Fruit fly (Drosophila melanogaster) whole organism, embryonic: ENCODE measurements around the gene Tao.
A peak's percentile ranks its signal among the peaks of the same experiment; 100 is the strongest.

Source experiments
- Abd-B ChIP-seq: fragments of 200-800 bp; sonication (Bioruptor generic); optimal IDR thresholded peaks from 2 replicates; lab custom pipeline; 2018; ENCODE audit warnings: missing biosample characterization, mild to moderate bottlenecking, missing genetic modification characterization, moderate library complexity
- Asciz ChIP-seq: fragments of 200-800 bp; sonication (Bioruptor generic); optimal IDR thresholded peaks from 2 replicates; lab custom pipeline; 2017; ENCODE audit warnings: missing biosample characterization, mild to moderate bottlenecking, missing genetic modification characterization, missing genetic modification reagents
- Bteb2 ChIP-seq: fragments of 200-800 bp; sonication (Bioruptor generic); optimal IDR thresholded peaks from 2 replicates; lab custom pipeline; 2016; ENCODE audit warnings: missing biosample characterization, missing genetic modification characterization
- CG10366 ChIP-seq: fragments of 200-800 bp; sonication (Bioruptor generic); IDR thresholded peaks from 2 replicates; pipeline ENCODE4 v1.3.6; 2022; ENCODE audit warnings: missing biosample characterization, missing genetic modification characterization
- CG11247 ChIP-seq: fragments of 200-800 bp; sonication (Bioruptor generic); IDR thresholded peaks from 2 replicates; pipeline ENCODE4 v1.3.6; 2022; ENCODE audit warnings: missing biosample characterization, missing genetic modification characterization
- CG12155 ChIP-seq: fragments of 200-800 bp; sonication (Bioruptor generic); optimal IDR thresholded peaks from 3 replicates; lab custom pipeline; 2016; ENCODE audit warnings: missing biosample characterization, missing genetic modification characterization
- CG14860 ChIP-seq: fragments of 200-800 bp; sonication (Bioruptor generic); IDR thresholded peaks from 3 replicates; pipeline ENCODE4 v1.3.6; 2022; ENCODE audit warnings: missing biosample characterization, missing genetic modification characterization; ENCODE audit not compliant: partially characterized antibody
- CG15011 ChIP-seq: fragments of 200-800 bp; sonication (Bioruptor generic); optimal IDR thresholded peaks from 3 replicates; lab custom pipeline; 2018; ENCODE audit warnings: missing biosample characterization, mild to moderate bottlenecking, missing genetic modification characterization
- CG1602 ChIP-seq: fragments of 200-800 bp; sonication (Bioruptor generic); optimal IDR thresholded peaks from 3 replicates; lab custom pipeline; 2016; ENCODE audit warnings: missing biosample characterization, missing genetic modification characterization
- CG1832 ChIP-seq: fragments of 200-800 bp; sonication (Bioruptor generic); optimal IDR thresholded peaks from 2 replicates; lab custom pipeline; 2017; ENCODE audit warnings: missing biosample characterization, mild to moderate bottlenecking, missing genetic modification characterization, inconsistent platforms
- CG2875 ChIP-seq: fragments of 200-800 bp; sonication (Bioruptor generic); optimal IDR thresholded peaks from 2 replicates; lab custom pipeline; 2017; ENCODE audit warnings: missing biosample characterization, mild to moderate bottlenecking, missing genetic modification characterization, missing genetic modification reagents
- CG30020 ChIP-seq: fragments of 200-800 bp; optimal IDR thresholded peaks from 2 replicates; lab custom pipeline; 2019; ENCODE audit warnings: missing biosample characterization, mild to moderate bottlenecking, missing genetic modification characterization, moderate library complexity
- CG31224 ChIP-seq: fragments of 200-800 bp; sonication (Bioruptor generic); IDR thresholded peaks from 2 replicates; pipeline ENCODE4 v1.3.6; 2022; ENCODE audit warnings: missing biosample characterization, missing genetic modification characterization
- CG34224 ChIP-seq: fragments of 200-800 bp; sonication (Bioruptor generic); IDR thresholded peaks from 3 replicates; pipeline ENCODE4 v1.3.6; 2022; ENCODE audit warnings: missing biosample characterization, missing genetic modification characterization; ENCODE audit not compliant: partially characterized antibody
- CG4328 ChIP-seq: fragments of 200-800 bp; sonication (Bioruptor generic); optimal IDR thresholded peaks from 3 replicates; lab custom pipeline; 2017; ENCODE audit warnings: missing biosample characterization, missing genetic modification reagents, missing genetic modification characterization
- CG4360 ChIP-seq: fragments of 200-800 bp; sonication (Bioruptor generic); IDR thresholded peaks from 2 replicates; pipeline ENCODE4 v1.3.6; 2022; ENCODE audit warnings: missing biosample characterization, missing genetic modification characterization
- CG5180 ChIP-seq: fragments of 200-800 bp; sonication (Bioruptor generic); optimal IDR thresholded peaks from 3 replicates; lab custom pipeline; 2017; ENCODE audit warnings: missing biosample characterization, missing genetic modification characterization, mild to moderate bottlenecking, moderate library complexity, missing genetic modification reagents
- CG6689 ChIP-seq: fragments of 200-800 bp; sonication (Bioruptor generic); IDR thresholded peaks from 2 replicates; pipeline ENCODE4 v1.3.6; 2022; ENCODE audit warnings: missing biosample characterization, missing genetic modification characterization
- CG8089 ChIP-seq: fragments of 200-800 bp; sonication (Bioruptor generic); optimal IDR thresholded peaks from 3 replicates; lab custom pipeline; 2016; ENCODE audit warnings: missing biosample characterization, missing genetic modification characterization
- CG9727 ChIP-seq: fragments of 200-800 bp; sonication (Bioruptor generic); optimal IDR thresholded peaks from 3 replicates; lab custom pipeline; 2017; ENCODE audit warnings: missing biosample characterization, mild to moderate bottlenecking, missing genetic modification characterization
- CG9797 ChIP-seq: fragments of 200-800 bp; sonication (Bioruptor generic); optimal IDR thresholded peaks from 3 replicates; lab custom pipeline; 2018; ENCODE audit warnings: missing biosample characterization, mild to moderate bottlenecking, missing genetic modification characterization
- D19A ChIP-seq: fragments of 200-800 bp; optimal IDR thresholded peaks from 3 replicates; lab custom pipeline; 2019; ENCODE audit warnings: missing biosample characterization, mild to moderate bottlenecking, missing genetic modification characterization, moderate library complexity
- Dip3 ChIP-seq: fragments of 200-800 bp; sonication (Bioruptor generic); optimal IDR thresholded peaks from 3 replicates; lab custom pipeline; 2016; ENCODE audit warnings: missing biosample characterization, missing genetic modification characterization
- Fer1 ChIP-seq: fragments of 200-800 bp; sonication (Bioruptor generic); optimal IDR thresholded peaks from 2 replicates; lab custom pipeline; 2017; ENCODE audit warnings: missing biosample characterization, mild to moderate bottlenecking, missing genetic modification characterization
- Gug ChIP-seq: fragments of 200-800 bp; sonication (Bioruptor generic); IDR thresholded peaks from 4 replicates; pipeline ENCODE4 v1.3.6; 2022; ENCODE audit warnings: missing biosample characterization, missing genetic modification characterization
- HmgD ChIP-seq: fragments of 200-800 bp; sonication (Bioruptor generic); optimal IDR thresholded peaks from 3 replicates; lab custom pipeline; 2016; ENCODE audit warnings: missing biosample characterization, missing genetic modification characterization
- Hmx ChIP-seq: fragments of 200-800 bp; sonication (Bioruptor generic); optimal IDR thresholded peaks from 2 replicates; lab custom pipeline; 2016; ENCODE audit warnings: missing biosample characterization, missing genetic modification characterization
- MBD-R2 ChIP-seq: fragments of 200-800 bp; sonication (Bioruptor generic); IDR thresholded peaks from 2 replicates; pipeline ENCODE4 v1.3.6; 2022; ENCODE audit warnings: missing biosample characterization, missing genetic modification characterization
- Mes4 ChIP-seq: fragments of 200-800 bp; sonication (Bioruptor generic); optimal IDR thresholded peaks from 2 replicates; lab custom pipeline; 2016; ENCODE audit warnings: missing biosample characterization, missing genetic modification characterization
- Nf-YC ChIP-seq: fragments of 200-800 bp; optimal IDR thresholded peaks from 3 replicates; lab custom pipeline; 2019; ENCODE audit warnings: missing biosample characterization, mild to moderate bottlenecking, missing genetic modification characterization, moderate library complexity
- Rx ChIP-seq: fragments of 200-800 bp; sonication (Bioruptor generic); IDR thresholded peaks from 2 replicates; pipeline ENCODE4 v1.3.6; 2022; ENCODE audit warnings: missing biosample characterization, missing genetic modification characterization
- amos ChIP-seq: fragments of 200-800 bp; sonication (Bioruptor generic); IDR thresholded peaks from 2 replicates; pipeline ENCODE4 v1.3.6; 2022; ENCODE audit warnings: missing biosample characterization, missing genetic modification characterization; ENCODE audit not compliant: partially characterized antibody
- chinmo ChIP-seq: fragments of 200-800 bp; sonication (Bioruptor generic); IDR thresholded peaks from 4 replicates; pipeline ENCODE4 v1.3.6; 2022; ENCODE audit warnings: missing biosample characterization, missing genetic modification characterization; ENCODE audit not compliant: partially characterized antibody
- danr ChIP-seq: fragments of 200-800 bp; sonication (Bioruptor generic); IDR thresholded peaks from 2 replicates; pipeline ENCODE4 v1.3.6; 2022; ENCODE audit warnings: missing biosample characterization, missing genetic modification characterization
- fd3F ChIP-seq: fragments of 200-800 bp; sonication (Bioruptor generic); optimal IDR thresholded peaks from 2 replicates; lab custom pipeline; 2018; ENCODE audit warnings: missing biosample characterization, mild to moderate bottlenecking, missing genetic modification characterization, moderate library complexity
- fd64A ChIP-seq: fragments of 200-800 bp; sonication (Bioruptor generic); optimal IDR thresholded peaks from 3 replicates; lab custom pipeline; 2018; ENCODE audit warnings: missing biosample characterization, mild to moderate bottlenecking, missing genetic modification characterization
- gem ChIP-seq: fragments of 200-800 bp; sonication (Bioruptor generic); optimal IDR thresholded peaks from 2 replicates; lab custom pipeline; 2019; ENCODE audit warnings: missing biosample characterization, mild to moderate bottlenecking, missing genetic modification characterization, moderate library complexity
- gro ChIP-seq: fragments of 200-800 bp; sonication (Bioruptor generic); optimal IDR thresholded peaks from 2 replicates; lab custom pipeline; 2016; ENCODE audit warnings: missing biosample characterization, missing genetic modification characterization
- gsb-n ChIP-seq: fragments of 200-800 bp; sonication (Bioruptor generic); optimal IDR thresholded peaks from 3 replicates; lab custom pipeline; 2018; ENCODE audit warnings: missing biosample characterization, mild to moderate bottlenecking, missing genetic modification characterization
- her ChIP-seq: fragments of 200-800 bp; sonication (Bioruptor generic); optimal IDR thresholded peaks from 2 replicates; lab custom pipeline; 2016; ENCODE audit warnings: missing biosample characterization, missing genetic modification characterization
- jing ChIP-seq: fragments of 200-800 bp; sonication (Bioruptor generic); optimal IDR thresholded peaks from 2 replicates; lab custom pipeline; 2018; ENCODE audit warnings: missing biosample characterization, mild to moderate bottlenecking, missing genetic modification characterization
- knrl ChIP-seq: fragments of 200-800 bp; sonication (Bioruptor generic); IDR thresholded peaks from 3 replicates; pipeline ENCODE4 v1.3.6; 2022; ENCODE audit warnings: missing biosample characterization, missing genetic modification characterization; ENCODE audit not compliant: partially characterized antibody
- pho ChIP-seq: fragments of 200-800 bp; sonication (Bioruptor generic); optimal IDR thresholded peaks from 2 replicates; lab custom pipeline; 2016; ENCODE audit warnings: missing biosample characterization, missing genetic modification characterization
- psq ChIP-seq: fragments of 200-800 bp; sonication (Bioruptor generic); optimal IDR thresholded peaks from 2 replicates; lab custom pipeline; 2017; ENCODE audit warnings: missing biosample characterization, missing genetic modification characterization
- pum ChIP-seq: fragments of 200-800 bp; sonication (Bioruptor generic); optimal IDR thresholded peaks from 2 replicates; lab custom pipeline; 2016; ENCODE audit warnings: missing biosample characterization, missing genetic modification characterization
- seq ChIP-seq: fragments of 200-800 bp; sonication (Bioruptor generic); IDR thresholded peaks from 2 replicates; pipeline ENCODE4 v1.3.6; 2022; ENCODE audit warnings: missing biosample characterization, missing genetic modification characterization
- slbo ChIP-seq: fragments of 200-800 bp; sonication (Bioruptor generic); IDR thresholded peaks from 2 replicates; pipeline ENCODE4 v1.3.6; 2022; ENCODE audit warnings: missing biosample characterization, missing genetic modification characterization
- slp2 ChIP-seq: fragments of 200-800 bp; sonication (Bioruptor generic); optimal IDR thresholded peaks from 2 replicates; lab custom pipeline; 2016; ENCODE audit warnings: missing biosample characterization, missing genetic modification characterization
- so ChIP-seq: fragments of 200-800 bp; sonication (Bioruptor generic); IDR thresholded peaks from 3 replicates; pipeline ENCODE4 v1.3.6; 2022; ENCODE audit warnings: missing biosample characterization, missing genetic modification characterization
- tll ChIP-seq, 2 experiments: fragments of 200-800 bp in 1 of 2; fragments of >200 bp in 1 of 2; sonication (Bioruptor generic) in 1 of 2; optimal IDR thresholded peaks; 2 replicates each; lab custom pipeline; 2017 to 2019; ENCODE audit warnings: missing biosample characterization in 2 of 2, missing genetic modification characterization in 2 of 2, mild to moderate bottlenecking in 1 of 2, moderate library complexity in 1 of 2
- z ChIP-seq: fragments of 200-800 bp; sonication (Bioruptor generic); IDR thresholded peaks from 3 replicates; pipeline ENCODE4 v1.3.6; 2022; ENCODE audit warnings: missing biosample characterization, missing genetic modification characterization

The Tao gene

DNA sequence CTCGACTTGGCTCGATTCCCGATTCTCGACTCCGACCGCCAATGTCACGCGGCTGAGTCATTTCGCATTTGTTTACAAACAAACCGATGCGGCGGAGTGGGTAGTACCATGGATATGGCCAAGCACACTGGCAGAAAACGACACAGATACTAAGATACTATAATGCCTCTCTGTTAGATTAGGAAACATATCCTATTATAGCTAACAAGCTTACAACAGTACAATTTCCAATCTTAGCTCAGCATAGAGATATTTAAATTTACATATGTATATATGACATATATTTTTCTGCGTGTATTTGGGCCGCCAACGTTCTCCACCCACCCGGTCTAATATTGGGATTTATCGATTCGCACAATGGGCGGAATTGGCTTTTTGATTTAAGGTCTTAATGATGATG, 24.4 kb upstream of the Tao start (continued):
- TF ChIP-seq z (GFP tag; lab: Robert Waterston, UW) (no peak), Fer1 (GFP tag; lab: Kevin White, UChicago) (peak; percentile 77), danr (GFP tag; lab: Robert Waterston, UW) (peak; percentile 53), CG15011 (GFP tag; lab: Kevin White, UChicago) (peak; percentile 55), gsb-n (tag; lab: Kevin White, UChicago) (peak; percentile 28), HmgD (no peak), Asciz (GFP tag; lab: Kevin White, UChicago) (peak; percentile 52), CG14860 (GFP tag; lab: Robert Waterston, UW) (no peak), MBD-R2 (GFP tag; lab: Robert Waterston, UW) (peak; percentile 75), Bteb2 (GFP tag; lab: Kevin White, UChicago) (peak; percentile 8), Abd-B (GFP tag; lab: Kevin White, UChicago) (peak; percentile 70), psq (GFP tag; lab: Kevin White, UChicago) (no peak), fd3F (GFP tag; lab: Kevin White, UChicago) (peak; percentile 71), gro (GFP tag; lab: Kevin White, UChicago) (peak; percentile 54), so (GFP tag; lab: Robert Waterston, UW) (peak; percentile 83), Gug (peak; percentile 70; the same call in 3 of the 4 replicates), CG10366 (GFP tag; lab: Robert Waterston, UW) (peak; percentile 88), Nf-YC (tag; lab: Kevin White, UChicago) (peak; percentile 64), slp2 (peak; percentile 42), seq (peak; percentile 76), Rx (GFP tag; lab: Robert Waterston, UW) (peak; percentile 71), CG31224 (peak; percentile 83), slbo (peak; percentile 87), amos (GFP tag; lab: Robert Waterston, UW) (no peak), her (GFP tag; lab: Kevin White, UChicago) (no peak), chinmo (GFP tag; lab: Robert Waterston, UW) (no peak), CG1832 (GFP tag; lab: Kevin White, UChicago) (no peak), CG4328 (GFP tag; lab: Kevin White, UChicago) (peak; percentile 49), CG5180 (GFP tag; lab: Kevin White, UChicago) (peak; percentile 36), Hmx (GFP tag; lab: Kevin White, UChicago) (no peak), CG9797 (GFP tag; lab: Kevin White, UChicago) (no peak), jing (GFP tag; lab: Kevin White, UChicago) (peak; percentile 39), pho (peak; percentile 48), CG30020 (tag; lab: Kevin White, UChicago) (peak; percentile 6), CG12155 (GFP tag; lab: Kevin White, UChicago) (peak; percentile 80), gem (tag; lab: Kevin White, UChicago) (peak; percentile 80), CG9727 (GFP tag; lab: Kevin White, UChicago) (peak; percentile 80), CG2875 (peak; percentile 13), Dip3 (GFP tag; lab: Kevin White, UChicago) (peak; percentile 51), CG8089 (GFP tag; lab: Kevin White, UChicago) (no peak), CG4360 (no peak), knrl (no peak), pum (GFP tag; lab: Kevin White, UChicago) (peak; percentile 49), CG34224 (no peak), CG6689 (GFP tag; lab: Robert Waterston, UW) (peak; percentile 73), CG11247 (GFP tag; lab: Robert Waterston, UW) (peak; percentile 77), tll (GFP tag; optimal IDR thresholded peaks at IDR 0.05; lab: Kevin White, UChicago) (no peak), CG1602 (peak; percentile 39), D19A (peak; percentile 42), fd64A (GFP tag; lab: Kevin White, UChicago) (no peak), Mes4 (GFP tag; lab: Kevin White, UChicago) (no peak)
